Fruit fly (Drosophila melanogaster): Measurements from ENCODE around the gene rtet.
A peak's percentile ranks its signal among the peaks of the same experiment; 100 is the strongest.

rtet gene

dm6 chr3R:21112742-21113465, 4.7 kb downstream of the rtet start (continued):
- TF ChIP-seq grau (tag; optimal IDR thresholded peaks at IDR 0.05), result peak; percentile 88
- peak; percentile 83 for TF ChIP-seq CG33213 (GFP tag; optimal IDR thresholded peaks at IDR 0.05)
- peak; percentile 81 for TF ChIP-seq tin (GFP tag; optimal IDR thresholded peaks at IDR 0.05)
- TF ChIP-seq sna (GFP tag; IDR thresholded peaks at IDR 0.05; ENCODE audit: partially characterized antibody), result no peak
- TF ChIP-seq emc (GFP tag; optimal IDR thresholded peaks at IDR 0.05), result no peak
- peak; percentile 90 for TF ChIP-seq CG8924 (tag; optimal IDR thresholded peaks at IDR 0.05)
- TF ChIP-seq Gug (GFP tag; IDR thresholded peaks at IDR 0.05), result peak; percentile 72; the same call in 3 of the 4 replicates
- TF ChIP-seq lov (optimal IDR thresholded peaks at IDR 0.05), result no peak
- peak; percentile 55; the same call in 1 of the 3 replicates for TF ChIP-seq lov (GFP tag; IDR thresholded peaks at IDR 0.05)
- peak; percentile 81 for TF ChIP-seq dm (GFP tag; optimal IDR thresholded peaks at IDR 0.05)
- peak; percentile 86 for TF ChIP-seq Nf-YC (tag; optimal IDR thresholded peaks at IDR 0.05)
- peak; percentile 85; the same call in 2 of the 3 replicates for TF ChIP-seq tgo (GFP tag; IDR thresholded peaks at IDR 0.05)
- TF ChIP-seq CG13296 (GFP tag; optimal IDR thresholded peaks at IDR 0.05), result peak; percentile 79
- TF ChIP-seq tll (GFP tag; optimal IDR thresholded peaks at IDR 0.05), result no peak
- peak; percentile 86 for TF ChIP-seq zfh1 (GFP tag; IDR thresholded peaks at IDR 0.05)
- 0 out of 2 replicates have a peak, but pooled peaks have one; percentile 19 for TF ChIP-seq Lim3 (GFP tag; IDR thresholded peaks at IDR 0.05)
- TF ChIP-seq CG15514 (GFP tag; optimal IDR thresholded peaks at IDR 0.05), result peak; percentile 60
- peak; percentile 57; the same call in 1 of the 2 replicates for TF ChIP-seq CG11085 (GFP tag; IDR thresholded peaks at IDR 0.05)
- TF ChIP-seq Hmr (GFP tag; optimal IDR thresholded peaks at IDR 0.05), result peak; percentile 90
- no peak for TF ChIP-seq mld (GFP tag; IDR thresholded peaks at IDR 0.05; ENCODE audit: partially characterized antibody)
- TF ChIP-seq CG12155 (GFP tag; optimal IDR thresholded peaks at IDR 0.05), result peak; percentile 79
- peak; percentile 89 for TF ChIP-seq CG2875 (GFP tag; optimal IDR thresholded peaks at IDR 0.05)
- peak; percentile 83 for TF ChIP-seq H2.0 (GFP tag; IDR thresholded peaks at IDR 0.05)
- TF ChIP-seq bcd (GFP tag; optimal IDR thresholded peaks at IDR 0.05), result peak; percentile 78
- peak; percentile 85 for TF ChIP-seq maf-S (GFP tag; optimal IDR thresholded peaks at IDR 0.05)
- no peak for TF ChIP-seq Hr39 (optimal IDR thresholded peaks at IDR 0.05)
- TF ChIP-seq CG7839 (tag; optimal IDR thresholded peaks at IDR 0.05), result peak; percentile 89
- TF ChIP-seq HLH54F (GFP tag; optimal IDR thresholded peaks at IDR 0.05), result peak; percentile 88
- peak; percentile 23 for TF ChIP-seq CG17912 (GFP tag; optimal IDR thresholded peaks at IDR 0.05)
- TF ChIP-seq dati (GFP tag; IDR thresholded peaks at IDR 0.05), result peak; percentile 77
- peak; percentile 42 for TF ChIP-seq CG6765 (GFP tag; optimal IDR thresholded peaks at IDR 0.05)
- TF ChIP-seq CG11398 (GFP tag; optimal IDR thresholded peaks at IDR 0.05), result peak; percentile 86
- peak; percentile 86 for TF ChIP-seq BtbVII (GFP tag; optimal IDR thresholded peaks at IDR 0.05)
- TF ChIP-seq CG32767 (GFP tag; IDR thresholded peaks at IDR 0.05), result peak; percentile 71; the same call in 1 of the 2 replicates
- peak; percentile 78 for TF ChIP-seq CG12299 (tag; optimal IDR thresholded peaks at IDR 0.05)
- peak; percentile 87 for TF ChIP-seq CG13424 (tag; optimal IDR thresholded peaks at IDR 0.05)
- peak; percentile 54 for TF ChIP-seq CG12071 (GFP tag; optimal IDR thresholded peaks at IDR 0.05)
- no peak for TF ChIP-seq Dp (GFP tag; optimal IDR thresholded peaks at IDR 0.05)
- peak; percentile 87 for TF ChIP-seq CG9609 (GFP tag; optimal IDR thresholded peaks at IDR 0.05)
- peak; percentile 82 for TF ChIP-seq sima (GFP tag; optimal IDR thresholded peaks at IDR 0.05)
- peak; percentile 73 for TF ChIP-seq Ravus (GFP tag; IDR thresholded peaks at IDR 0.05)
- peak; percentile 77 for TF ChIP-seq ERR (GFP tag; optimal IDR thresholded peaks at IDR 0.05)
- peak; percentile 72 for TF ChIP-seq CG13775 (GFP tag; optimal IDR thresholded peaks at IDR 0.05)
- TF ChIP-seq cad (GFP tag; optimal IDR thresholded peaks at IDR 0.05), result no peak
- peak; percentile 66; the same call in 2 of the 3 replicates for TF ChIP-seq CG2889 (GFP tag; IDR thresholded peaks at IDR 0.05)
- TF ChIP-seq CG1603 (tag; optimal IDR thresholded peaks at IDR 0.05), result peak; percentile 93
- peak; percentile 91 for TF ChIP-seq CG6813 (GFP tag; optimal IDR thresholded peaks at IDR 0.05)
- TF ChIP-seq Fer2 (tag; optimal IDR thresholded peaks at IDR 0.05), result peak; percentile 7
- peak; percentile 63 for TF ChIP-seq E2f2 (GFP tag; IDR thresholded peaks at IDR 0.05)
- peak; percentile 74 for TF ChIP-seq CG7357 (GFP tag; IDR thresholded peaks at IDR 0.05)
